Fruit fly (Drosophila melanogaster): Measurements from ENCODE around the gene CG3448.
A peak's percentile ranks its signal among the peaks of the same experiment; 100 is the strongest.

dm6 chr3L:9422135-9422534 lies 29.2 kb downstream of the CG3448 start:
- TF ChIP-seq Sp1 (GFP tag; optimal IDR thresholded peaks at IDR 0.05) (no peak), CG32264 (GFP tag; optimal IDR thresholded peaks at IDR 0.05) (no peak), dmrt93B (GFP tag; optimal IDR thresholded peaks at IDR 0.05) (no peak), Abd-B (GFP tag; optimal IDR thresholded peaks at IDR 0.05) (no peak), Vsx2 (GFP tag; optimal IDR thresholded peaks at IDR 0.05; ENCODE audit: partially characterized antibody) (no peak), br (GFP tag; optimal IDR thresholded peaks at IDR 0.05) (no peak), Dfd (GFP tag; optimal IDR thresholded peaks at IDR 0.05) (no peak), fru (GFP tag; optimal IDR thresholded peaks at IDR 0.05) (no peak), psq (GFP tag; optimal IDR thresholded peaks at IDR 0.05) (no peak), ey (GFP tag; optimal IDR thresholded peaks at IDR 0.05) (no peak), Rel (GFP tag; optimal IDR thresholded peaks at IDR 0.05) (no peak), Rel (tag; optimal IDR thresholded peaks at IDR 0.05) (peak; percentile 90), Hr83 (GFP tag; optimal IDR thresholded peaks at IDR 0.05; ENCODE audit: poor library complexity, severe bottlenecking) (no peak), tai (GFP tag; optimal IDR thresholded peaks at IDR 0.05) (no peak), pan (optimal IDR thresholded peaks at IDR 0.05) (no peak)

Data from whole organism, wandering third instar larva.